Worm (Caenorhabditis elegans) whole organism, L2 larva: ENCODE results near the gene T03F7.5.

Experiments used
- C34F6.9 ChIP-seq: fragments of 150-350 bp; optimal IDR thresholded peaks from 2 replicates; lab custom pipeline; 2014; ENCODE audit warnings: missing biosample characterization, missing genetic modification characterization
- aly-2 ChIP-seq: fragments of 150-350 bp; optimal IDR thresholded peaks from 2 replicates; lab custom pipeline; 2014; ENCODE audit warnings: missing biosample characterization, missing genetic modification characterization
- ama-1 ChIP-seq: fragments of 150-350 bp; optimal IDR thresholded peaks from 2 replicates; lab custom pipeline; 2018; ENCODE audit warnings: inconsistent platforms
- elt-1 ChIP-seq: fragments of 150-350 bp; optimal IDR thresholded peaks from 2 replicates; lab custom pipeline; 2014; ENCODE audit warnings: missing biosample characterization, missing genetic modification characterization
- unc-62 ChIP-seq: fragments of 150-350 bp; optimal IDR thresholded peaks from 2 replicates; lab custom pipeline; 2014; ENCODE audit warnings: missing biosample characterization, missing genetic modification reagents, missing genetic modification characterization

ce11 chrV:11268791-11269190 is 29.7 kb downstream of the T03F7.5 start, which contains the start of gene str-115:
- TF ChIP-seq aly-2, result no peak
- no peak for TF ChIP-seq elt-1 (tag; lab: Kevin White, UChicago)
- no peak for TF ChIP-seq unc-62
- TF ChIP-seq C34F6.9, result no peak
- TF ChIP-seq ama-1 (lab: Kevin White, UChicago), result no peak
